Fruit fly (Drosophila melanogaster) S2 (cell line): Measurements from ENCODE around the gene ast.
A peak's percentile ranks its signal among the peaks of the same experiment; 100 is the strongest.

Experiments
- CG8478 ChIP-seq: fragments of >200 bp; optimal IDR thresholded peaks from 2 replicates; lab custom pipeline; 2018
- CTCF ChIP-seq, 2 experiments: fragments of >200 bp; optimal IDR thresholded peaks; 2 replicates each; lab custom pipeline; 2018

Gene ast

dm6 chr2L:1077469-1077993, at the start of gene ast, which contains the start of gene S:
ast (plus strand) TSS chr2L:1077948.
S (minus strand) TSS chr2L:1077815.
- peak; percentile 45 to 52 for TF ChIP-seq CTCF (optimal IDR thresholded peaks at IDR 0.05; lab: Kevin White, UChicago)
- TF ChIP-seq CG8478, result no peak

DNA sequence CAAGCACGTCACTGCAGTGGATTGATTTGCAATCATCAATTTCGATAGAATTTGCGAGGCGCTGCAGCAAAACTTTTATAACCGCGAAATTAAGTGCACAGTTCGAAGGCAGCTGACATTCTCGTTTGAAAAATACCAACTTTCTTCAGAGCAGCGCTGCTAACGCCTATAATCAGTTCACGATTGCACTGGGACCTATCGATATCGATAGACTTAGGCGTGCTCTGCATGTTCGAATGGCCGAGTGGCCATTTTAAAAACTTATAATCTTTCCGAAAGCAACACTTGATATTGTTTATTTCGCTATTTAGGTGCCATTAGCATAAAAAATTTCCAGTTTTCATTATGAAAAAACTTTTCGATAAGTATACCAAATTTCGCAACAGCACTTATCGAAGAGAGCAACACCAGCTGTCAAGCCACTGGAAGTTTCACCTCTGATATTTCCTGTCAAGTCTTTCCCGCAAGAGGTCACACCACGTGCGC, 40.9 kb upstream of the ast start, which contains the start of gene gNacalpha:
gNacalpha (plus strand) TSS at position 436 of the 486 bp plus-strand sequence.
- TF ChIP-seq CG8478, result no peak
- no peak for TF ChIP-seq CTCF (optimal IDR thresholded peaks at IDR 0.05; lab: Kevin White, UChicago)

DNA sequence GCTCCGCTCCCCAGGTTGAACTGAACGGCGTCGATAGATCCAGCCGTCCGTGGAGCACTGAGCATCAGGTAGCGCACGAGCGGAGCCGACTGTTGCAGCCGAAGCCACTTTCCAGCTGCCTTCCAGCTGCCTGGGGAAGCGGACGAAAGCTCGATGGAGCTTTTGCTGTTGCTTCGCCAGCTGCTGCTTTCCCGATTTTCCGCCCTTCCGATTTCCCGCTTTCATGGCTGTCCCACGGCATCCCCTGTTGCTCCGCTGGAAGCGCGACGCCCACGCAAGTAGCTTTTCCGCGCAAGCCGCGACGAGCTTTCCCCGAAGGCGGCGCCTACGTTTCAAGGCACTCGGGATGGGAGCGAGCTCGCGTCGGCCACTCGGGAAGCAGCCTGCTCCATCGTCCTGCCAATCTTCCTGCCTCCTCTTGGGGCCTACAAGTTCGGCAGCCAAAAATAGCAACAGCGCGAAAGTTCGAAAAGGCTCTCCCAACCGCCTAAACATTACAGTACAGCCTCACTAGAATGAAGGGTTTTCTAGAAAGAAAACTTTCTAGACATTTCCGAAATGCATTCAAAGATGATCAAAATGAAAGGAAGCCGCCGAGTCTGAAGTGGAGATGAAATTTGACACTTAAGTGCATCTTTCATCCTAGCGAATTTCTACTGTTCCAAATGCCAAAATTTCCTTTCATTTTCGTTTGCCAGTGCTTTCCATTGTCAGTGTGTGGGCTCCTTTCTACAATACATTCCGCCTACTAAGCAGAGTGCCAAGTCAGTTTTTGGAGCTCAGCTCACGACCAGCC, 34.4 kb upstream of the ast start:
- no peak for TF ChIP-seq CTCF (optimal IDR thresholded peaks at IDR 0.05; lab: Kevin White, UChicago)
- TF ChIP-seq CG8478, result no peak

- no peak for TF ChIP-seq CG8478
- no peak for TF ChIP-seq CTCF (optimal IDR thresholded peaks at IDR 0.05; lab: Kevin White, UChicago)
These were observed 30.5 kb upstream of the ast start for dm6 chr2L:1047245-1047644.

DNA sequence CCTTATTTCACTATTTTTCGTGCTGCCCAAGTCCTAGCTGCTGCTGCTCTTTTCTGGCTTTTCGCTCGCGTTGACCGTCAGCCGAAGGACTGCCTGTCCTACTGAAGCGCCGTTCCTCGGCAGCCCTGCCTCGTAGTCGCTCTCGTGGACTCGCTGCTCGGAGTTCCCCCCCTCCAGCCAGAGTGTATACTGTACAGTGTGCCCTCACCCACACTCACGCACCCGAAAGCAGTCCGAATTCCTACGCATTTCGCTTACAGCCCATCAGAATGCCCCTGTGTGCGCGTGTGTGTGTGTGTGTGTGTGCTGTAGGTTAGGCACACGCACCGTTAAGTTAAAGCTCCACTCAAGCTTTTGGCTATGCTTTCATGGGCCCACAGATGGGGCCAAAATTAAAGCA, 29.8 kb upstream of the ast start, which contains the start of gene IA-2:
IA-2 (minus strand) TSS at position 89 of the 400 bp plus-strand sequence.
- TF ChIP-seq CG8478, result no peak
- TF ChIP-seq CTCF (optimal IDR thresholded peaks at IDR 0.05; lab: Kevin White, UChicago), result no peak

DNA sequence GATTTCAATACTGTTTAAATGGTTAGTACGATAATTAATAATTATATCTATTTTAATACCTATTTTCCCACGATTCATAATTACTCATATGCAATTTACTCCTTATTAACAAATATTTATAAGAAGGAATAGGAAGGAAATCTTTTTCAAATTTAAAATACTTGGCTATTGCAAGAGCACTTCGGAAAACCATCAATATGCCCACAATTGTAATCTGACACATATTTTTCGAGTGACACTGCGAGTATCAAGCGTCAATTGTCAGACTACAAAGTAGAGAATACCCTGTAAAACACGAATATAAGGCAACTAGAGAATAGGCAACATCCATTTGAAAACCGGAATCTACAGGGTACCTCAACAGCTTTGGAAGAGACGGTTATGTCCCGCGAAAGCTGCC, 29.3 kb upstream of the ast start:
- TF ChIP-seq CG8478 (no peak), CTCF (optimal IDR thresholded peaks at IDR 0.05; lab: Kevin White, UChicago) (no peak)

DNA sequence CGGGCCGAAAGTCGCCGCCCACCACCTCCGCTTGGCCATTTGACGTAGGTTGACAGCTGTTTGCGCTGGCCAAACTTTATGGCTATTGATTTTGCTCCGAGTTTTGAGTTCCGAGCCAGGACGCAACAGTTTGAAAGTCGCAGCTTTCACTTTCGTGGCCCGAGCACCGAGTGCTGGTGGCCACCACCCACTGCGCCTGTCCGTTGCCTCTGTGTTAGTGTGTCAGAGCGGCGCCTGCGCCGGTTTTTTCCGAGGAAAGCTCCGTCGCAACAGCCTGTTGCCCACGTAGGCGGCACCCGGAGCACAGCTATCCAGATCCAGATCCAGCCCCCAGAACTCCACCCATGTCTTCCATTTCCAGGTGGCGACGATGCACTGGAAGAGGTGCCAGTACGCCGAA, 28.9 kb upstream of the ast start:
- TF ChIP-seq CG8478 (no peak), CTCF (optimal IDR thresholded peaks at IDR 0.05; lab: Kevin White, UChicago) (no peak)

DNA sequence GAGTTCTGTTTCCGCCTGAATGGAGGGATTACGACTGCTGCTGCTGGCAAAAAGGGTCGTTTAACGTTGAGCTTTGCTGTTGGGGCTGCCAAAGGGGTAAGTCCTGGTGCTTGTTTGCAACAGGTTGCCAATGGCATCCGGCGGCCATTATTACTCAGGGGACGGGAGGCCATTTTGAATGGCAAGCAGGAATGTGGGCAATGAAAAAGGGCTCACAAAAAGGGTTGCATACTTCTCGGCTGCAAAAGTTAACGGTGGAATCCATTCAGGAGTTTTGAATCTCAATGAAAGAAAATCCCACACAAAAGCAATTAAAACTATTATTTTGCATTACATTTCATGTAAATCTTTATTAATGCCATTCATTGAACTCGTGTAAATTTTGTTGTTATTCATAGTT, 28.4 kb upstream of the ast start:
- TF ChIP-seq CG8478 (no peak), CTCF (optimal IDR thresholded peaks at IDR 0.05; lab: Kevin White, UChicago) (no peak)

DNA sequence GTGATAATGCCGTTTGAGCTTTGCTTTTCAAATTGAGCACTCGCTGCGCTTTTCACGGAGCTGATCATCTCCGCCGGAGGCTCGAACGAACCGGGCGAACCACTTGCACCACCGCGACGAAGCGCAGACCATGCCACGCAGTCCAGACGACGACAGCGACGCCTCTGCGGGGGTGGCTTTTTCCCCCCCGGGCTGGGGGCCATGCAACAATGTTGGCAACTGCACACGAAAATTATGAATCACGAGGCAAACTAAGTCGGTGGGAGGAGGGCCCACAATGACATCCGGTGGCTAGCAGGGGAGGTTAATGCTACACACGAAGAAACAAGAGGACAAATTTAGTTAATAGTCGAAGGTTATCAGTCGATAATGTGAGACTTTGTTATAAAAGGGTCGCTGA, 21.1 kb upstream of the ast start:
- no peak for TF ChIP-seq CTCF (optimal IDR thresholded peaks at IDR 0.05; lab: Kevin White, UChicago)
- TF ChIP-seq CG8478, result no peak

dm6 chr2L:1057513-1057912, 20.2 kb upstream of the ast start:
- no peak for TF ChIP-seq CG8478
- TF ChIP-seq CTCF (optimal IDR thresholded peaks at IDR 0.05; lab: Kevin White, UChicago), result no peak

dm6 chr2L:1062473-1063363, 15.0 kb upstream of the ast start:
- TF ChIP-seq CG8478 (no peak), CTCF (optimal IDR thresholded peaks at IDR 0.05; lab: Kevin White, UChicago) (no peak)

dm6 chr2L:1063695-1064094, 14.1 kb upstream of the ast start:
- TF ChIP-seq CTCF (optimal IDR thresholded peaks at IDR 0.05; lab: Kevin White, UChicago), result no peak
- TF ChIP-seq CG8478, result no peak

- TF ChIP-seq CTCF (optimal IDR thresholded peaks at IDR 0.05; lab: Kevin White, UChicago) (no peak), CG8478 (no peak)
These were observed 13.2 kb upstream of the ast start for dm6 chr2L:1064544-1064943.

DNA sequence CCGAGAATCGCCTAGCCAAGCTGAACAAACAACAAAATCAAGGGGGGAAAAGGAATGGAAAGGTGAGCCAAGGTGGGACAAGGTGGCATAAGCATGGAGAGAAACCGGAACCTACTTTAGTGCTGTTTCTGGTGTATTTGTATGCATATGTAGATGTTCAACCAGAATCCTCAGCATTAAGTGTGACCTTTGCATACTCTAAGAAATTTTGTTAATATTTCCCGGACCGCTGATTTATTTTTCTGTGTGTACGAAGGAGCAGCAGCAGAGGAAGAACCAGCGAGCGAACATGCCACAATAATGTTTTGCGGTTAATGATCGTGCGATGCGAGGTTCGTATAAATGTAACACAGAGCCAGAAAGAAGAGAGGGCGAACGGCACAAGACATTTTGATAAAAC, 12.7 kb upstream of the ast start:
- no peak for TF ChIP-seq CTCF (optimal IDR thresholded peaks at IDR 0.05; lab: Kevin White, UChicago)
- no peak for TF ChIP-seq CG8478

DNA sequence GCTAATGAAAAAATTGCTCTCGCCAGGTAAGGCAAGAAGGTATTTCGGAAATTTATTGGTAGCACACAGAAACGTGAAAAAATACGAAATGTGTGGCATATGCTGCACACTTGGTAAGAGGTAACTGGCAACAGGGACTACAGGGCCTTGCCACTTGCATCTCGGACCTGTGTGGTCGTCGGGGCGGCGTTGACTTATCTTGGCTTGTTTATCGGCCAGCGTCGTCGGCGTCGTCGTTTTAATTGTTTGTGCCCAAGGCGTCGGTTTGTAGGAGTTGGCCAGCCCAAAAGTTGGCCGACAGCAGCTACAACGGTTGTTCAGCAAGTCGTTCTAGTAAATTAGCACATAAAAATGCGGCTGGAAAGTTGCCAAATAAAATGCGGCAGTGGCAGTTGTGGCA, 11.4 kb upstream of the ast start:
- TF ChIP-seq CTCF (optimal IDR thresholded peaks at IDR 0.05; lab: Kevin White, UChicago) (no peak), CG8478 (no peak)
